Fruit fly (Drosophila melanogaster) whole organism, embryonic: Measurements from ENCODE around the gene His3.3B.

Source experiments
- ATbp ChIP-seq: fragments of 200-800 bp; sonication (Bioruptor generic); optimal IDR thresholded peaks from 2 replicates; lab custom pipeline; 2017; ENCODE audit warnings: missing biosample characterization, mild to moderate bottlenecking, missing genetic modification characterization, missing genetic modification reagents
- Blimp-1 ChIP-seq: fragments of 200-800 bp; sonication (Bioruptor generic); optimal IDR thresholded peaks from 3 replicates; lab custom pipeline; 2018; ENCODE audit warnings: missing biosample characterization, missing genetic modification characterization, mild to moderate bottlenecking, moderate library complexity, missing genetic modification reagents
- BtbVII ChIP-seq: fragments of 200-800 bp; sonication (Bioruptor generic); optimal IDR thresholded peaks from 3 replicates; lab custom pipeline; 2017; ENCODE audit warnings: missing biosample characterization, mild to moderate bottlenecking, missing genetic modification characterization
- CG10321 ChIP-seq: fragments of 200-800 bp; sonication (Bioruptor generic); IDR thresholded peaks from 2 replicates; pipeline ENCODE4 v1.3.6; 2022; ENCODE audit warnings: missing biosample characterization, missing genetic modification characterization
- CG11247 ChIP-seq: fragments of 200-800 bp; sonication (Bioruptor generic); IDR thresholded peaks from 2 replicates; pipeline ENCODE4 v1.3.6; 2022; ENCODE audit warnings: missing biosample characterization, missing genetic modification characterization
- CG1529 ChIP-seq: fragments of 200-800 bp; sonication (Bioruptor generic); optimal IDR thresholded peaks from 3 replicates; lab custom pipeline; 2018; ENCODE audit warnings: missing biosample characterization, missing genetic modification characterization
- CG1647 ChIP-seq: fragments of 200-800 bp; sonication (Bioruptor generic); optimal IDR thresholded peaks from 3 replicates; lab custom pipeline; 2016; ENCODE audit warnings: missing biosample characterization, missing genetic modification characterization
- CG17359 ChIP-seq: fragments of 200-800 bp; sonication (Bioruptor generic); optimal IDR thresholded peaks from 3 replicates; lab custom pipeline; 2018; ENCODE audit warnings: missing biosample characterization, mild to moderate bottlenecking, missing genetic modification characterization, moderate library complexity
- CG17361 ChIP-seq: fragments of 200-800 bp; sonication (Bioruptor generic); IDR thresholded peaks from 3 replicates; pipeline ENCODE4 v1.3.6; 2022; ENCODE audit warnings: missing biosample characterization, missing genetic modification characterization
- CG17829 ChIP-seq: fragments of 200-800 bp; optimal IDR thresholded peaks from 2 replicates; lab custom pipeline; 2019; ENCODE audit warnings: missing biosample characterization, mild to moderate bottlenecking, missing genetic modification characterization, moderate library complexity
- CG1792 ChIP-seq: fragments of 200-800 bp; sonication (Bioruptor generic); optimal IDR thresholded peaks from 2 replicates; lab custom pipeline; 2016; ENCODE audit warnings: missing biosample characterization, missing genetic modification characterization
- CG2202 ChIP-seq: fragments of 200-800 bp; sonication (Bioruptor generic); optimal IDR thresholded peaks from 2 replicates; lab custom pipeline; 2018; ENCODE audit warnings: missing biosample characterization, mild to moderate bottlenecking, missing genetic modification characterization
- CG4282 ChIP-seq: fragments of 200-800 bp; sonication (Bioruptor generic); optimal IDR thresholded peaks from 2 replicates; lab custom pipeline; 2016; ENCODE audit warnings: missing biosample characterization, missing genetic modification characterization
- CG4328 ChIP-seq: fragments of 200-800 bp; sonication (Bioruptor generic); optimal IDR thresholded peaks from 3 replicates; lab custom pipeline; 2017; ENCODE audit warnings: missing biosample characterization, missing genetic modification reagents, missing genetic modification characterization
- CG4404 ChIP-seq: fragments of 200-800 bp; sonication (Bioruptor generic); IDR thresholded peaks from 2 replicates; pipeline ENCODE4 v1.3.6; 2022; ENCODE audit warnings: missing biosample characterization, missing genetic modification characterization
- CG4854 ChIP-seq: fragments of 200-800 bp; sonication (Bioruptor generic); optimal IDR thresholded peaks from 2 replicates; lab custom pipeline; 2016; ENCODE audit warnings: missing biosample characterization, missing genetic modification characterization, inconsistent platforms
- CG6765 ChIP-seq: fragments of 200-800 bp; sonication (Bioruptor generic); optimal IDR thresholded peaks from 3 replicates; lab custom pipeline; 2017; ENCODE audit warnings: missing biosample characterization, mild to moderate bottlenecking, missing genetic modification characterization
- CG6813 ChIP-seq: fragments of 200-800 bp; sonication (Bioruptor generic); optimal IDR thresholded peaks from 2 replicates; lab custom pipeline; 2017; ENCODE audit warnings: missing biosample characterization, missing genetic modification characterization, mild to moderate bottlenecking, moderate library complexity, missing genetic modification reagents
- CG7839 ChIP-seq: fragments of 200-800 bp; sonication (Bioruptor generic); optimal IDR thresholded peaks from 3 replicates; lab custom pipeline; 2018; ENCODE audit warnings: missing biosample characterization, mild to moderate bottlenecking, missing genetic modification characterization, moderate library complexity
- CTCF ChIP-seq: fragments of 200-800 bp; sonication (Bioruptor generic); optimal IDR thresholded peaks from 2 replicates; lab custom pipeline; 2017; ENCODE audit warnings: missing biosample characterization, mild to moderate bottlenecking, missing genetic modification characterization, moderate library complexity
- Deaf1 ChIP-seq: fragments of 200-800 bp; optimal IDR thresholded peaks from 3 replicates; lab custom pipeline; 2019; ENCODE audit warnings: missing biosample characterization, mild to moderate bottlenecking, missing genetic modification characterization, moderate library complexity
- Drgx ChIP-seq: fragments of 200-800 bp; sonication (Bioruptor generic); IDR thresholded peaks from 2 replicates; pipeline ENCODE4 v1.3.6; 2022; ENCODE audit warnings: missing biosample characterization, missing genetic modification characterization
- E2f2 ChIP-seq: fragments of 200-800 bp; sonication (Bioruptor generic); IDR thresholded peaks from 2 replicates; pipeline ENCODE4 v1.3.6; 2022; ENCODE audit warnings: missing biosample characterization, missing genetic modification characterization
- Fer2 ChIP-seq: fragments of 200-800 bp; sonication (Bioruptor generic); optimal IDR thresholded peaks from 2 replicates; lab custom pipeline; 2018; ENCODE audit warnings: missing biosample characterization, mild to moderate bottlenecking, missing genetic modification characterization, moderate library complexity
- Mad ChIP-seq: fragments of 200-800 bp; sonication (Bioruptor generic); optimal IDR thresholded peaks from 2 replicates; lab custom pipeline; 2016; ENCODE audit warnings: missing biosample characterization, missing genetic modification characterization
- Med ChIP-seq: fragments of 200-800 bp; sonication (Bioruptor generic); peaks from one replicate; lab custom pipeline; 2016; ENCODE audit warnings: missing biosample characterization, missing genetic modification characterization, mild to moderate bottlenecking, inconsistent platforms, moderate library complexity
- Meics ChIP-seq: fragments of 200-800 bp; sonication (Bioruptor generic); optimal IDR thresholded peaks from 2 replicates; lab custom pipeline; 2017; ENCODE audit warnings: missing biosample characterization, mild to moderate bottlenecking, missing genetic modification characterization
- Neu2 ChIP-seq: fragments of 200-800 bp; sonication (Bioruptor generic); optimal IDR thresholded peaks from 3 replicates; lab custom pipeline; 2016; ENCODE audit warnings: missing biosample characterization, missing genetic modification characterization, borderline replicate concordance
- Oli ChIP-seq: fragments of 200-800 bp; sonication (Bioruptor generic); optimal IDR thresholded peaks from 2 replicates; lab custom pipeline; 2018; ENCODE audit warnings: missing biosample characterization, mild to moderate bottlenecking, missing genetic modification characterization, moderate library complexity
- Pdp1 ChIP-seq, 2 experiments: fragments of 200-800 bp; sonication (Bioruptor generic); optimal IDR thresholded peaks; 3 replicates each; lab custom pipeline; 2016; ENCODE audit warnings: missing biosample characterization in 2 of 2, missing genetic modification characterization in 2 of 2, mild to moderate bottlenecking in 1 of 2, moderate library complexity in 1 of 2
- Rfx ChIP-seq: fragments of 200-800 bp; sonication (Bioruptor generic); IDR thresholded peaks from 2 replicates; pipeline ENCODE4 v1.3.6; 2022; ENCODE audit warnings: missing biosample characterization, missing genetic modification characterization
- Spps ChIP-seq: fragments of 200-800 bp; sonication (Bioruptor generic); optimal IDR thresholded peaks from 2 replicates; lab custom pipeline; 2018; ENCODE audit warnings: missing biosample characterization, mild to moderate bottlenecking, missing genetic modification characterization
- Sry-β ChIP-seq: fragments of 200-800 bp; sonication (Bioruptor generic); optimal IDR thresholded peaks from 2 replicates; lab custom pipeline; 2018; ENCODE audit warnings: missing biosample characterization, mild to moderate bottlenecking, missing genetic modification characterization, moderate library complexity
- Vsx1 ChIP-seq: fragments of 200-800 bp; sonication (Bioruptor generic); optimal IDR thresholded peaks from 2 replicates; lab custom pipeline; 2017; ENCODE audit warnings: missing biosample characterization, mild to moderate bottlenecking, missing genetic modification characterization, missing genetic modification reagents
- bowl ChIP-seq: fragments of 200-800 bp; sonication (Bioruptor generic); IDR thresholded peaks from 2 replicates; pipeline ENCODE4 v1.3.6; 2022; ENCODE audit warnings: missing biosample characterization, missing genetic modification characterization
- croc ChIP-seq: fragments of 200-800 bp; sonication (Bioruptor generic); conservative IDR thresholded peaks from 3 replicates; pipeline ENCODE4 v1.3.6; 2022; ENCODE audit warnings: missing biosample characterization, missing genetic modification characterization
- da ChIP-seq: fragments of 200-800 bp; sonication (Bioruptor generic); optimal IDR thresholded peaks from 2 replicates; lab custom pipeline; 2016; ENCODE audit warnings: missing biosample characterization, missing genetic modification characterization
- dm ChIP-seq: fragments of 200-800 bp; sonication (Bioruptor generic); optimal IDR thresholded peaks from 3 replicates; lab custom pipeline; 2016; ENCODE audit warnings: missing biosample characterization, missing genetic modification characterization
- fd3F ChIP-seq: fragments of 200-800 bp; sonication (Bioruptor generic); optimal IDR thresholded peaks from 2 replicates; lab custom pipeline; 2018; ENCODE audit warnings: missing biosample characterization, mild to moderate bottlenecking, missing genetic modification characterization, moderate library complexity
- fd96Cb ChIP-seq: fragments of 200-800 bp; sonication (Bioruptor generic); optimal IDR thresholded peaks from 2 replicates; lab custom pipeline; 2018; ENCODE audit warnings: missing biosample characterization, mild to moderate bottlenecking, missing genetic modification characterization, moderate library complexity
- her ChIP-seq: fragments of 200-800 bp; sonication (Bioruptor generic); optimal IDR thresholded peaks from 2 replicates; lab custom pipeline; 2016; ENCODE audit warnings: missing biosample characterization, missing genetic modification characterization
- jing ChIP-seq: fragments of 200-800 bp; sonication (Bioruptor generic); optimal IDR thresholded peaks from 2 replicates; lab custom pipeline; 2018; ENCODE audit warnings: missing biosample characterization, mild to moderate bottlenecking, missing genetic modification characterization
- lola ChIP-seq, 3 experiments: fragments of >200 bp in 2 of 3; fragments of 200-800 bp in 1 of 3; sonication (Bioruptor generic) in 1 of 3; optimal IDR thresholded peaks; 2 replicates each; lab custom pipeline; 2017 to 2019; ENCODE audit warnings: missing biosample characterization in 3 of 3, missing genetic modification characterization in 3 of 3, mild to moderate bottlenecking in 1 of 3, moderate library complexity in 1 of 3
- pb ChIP-seq: fragments of 200-800 bp; sonication (Bioruptor generic); optimal IDR thresholded peaks from 3 replicates; lab custom pipeline; 2016; ENCODE audit warnings: missing biosample characterization, missing genetic modification characterization
- pfk ChIP-seq: fragments of 200-800 bp; sonication (Bioruptor generic); optimal IDR thresholded peaks from 2 replicates; lab custom pipeline; 2018; ENCODE audit warnings: missing biosample characterization, mild to moderate bottlenecking, missing genetic modification characterization, moderate library complexity
- pho ChIP-seq: fragments of 200-800 bp; sonication (Bioruptor generic); optimal IDR thresholded peaks from 2 replicates; lab custom pipeline; 2016; ENCODE audit warnings: missing biosample characterization, missing genetic modification characterization
- seq ChIP-seq: fragments of 200-800 bp; sonication (Bioruptor generic); IDR thresholded peaks from 2 replicates; pipeline ENCODE4 v1.3.6; 2022; ENCODE audit warnings: missing biosample characterization, missing genetic modification characterization
- sob ChIP-seq: fragments of 200-800 bp; sonication (Bioruptor generic); IDR thresholded peaks from 2 replicates; pipeline ENCODE4 v1.3.6; 2022; ENCODE audit warnings: missing biosample characterization, missing genetic modification characterization
- stwl ChIP-seq: fragments of 200-800 bp; sonication (Bioruptor generic); optimal IDR thresholded peaks from 3 replicates; lab custom pipeline; 2018; ENCODE audit warnings: missing biosample characterization, mild to moderate bottlenecking, missing genetic modification characterization, moderate library complexity

His3.3B gene

dm6 chrX:9155134-9155533 is 1.3 kb downstream of the His3.3B start (continued):
- TF ChIP-seq Blimp-1 (GFP tag; lab: Kevin White, UChicago), result peak; percentile 66
- peak; percentile 43 for TF ChIP-seq CG4404 (GFP tag; lab: Robert Waterston, UW)
- peak; percentile 15 for TF ChIP-seq fd3F (GFP tag; lab: Kevin White, UChicago)
- TF ChIP-seq Fer2 (tag; lab: Kevin White, UChicago), result peak; percentile 23
- peak; percentile 25 for TF ChIP-seq pho (GFP tag; lab: Kevin White, UChicago)
- peak; percentile 17 for TF ChIP-seq CG4854 (GFP tag; lab: Kevin White, UChicago)
- peak; percentile 63 for TF ChIP-seq CG6813
- no peak; the same call in 1 of the 2 replicates for TF ChIP-seq E2f2 (GFP tag; lab: Robert Waterston, UW)
- TF ChIP-seq CG1647, result peak; percentile 41
- peak; percentile 66 for TF ChIP-seq CG17829 (tag; lab: Kevin White, UChicago)
- TF ChIP-seq Oli (tag; lab: Kevin White, UChicago), result peak; percentile 67
- TF ChIP-seq sob (GFP tag; lab: Robert Waterston, UW), result no peak; the same call in 1 of the 2 replicates
- TF ChIP-seq Drgx (GFP tag; lab: Robert Waterston, UW), result peak; percentile 50
- TF ChIP-seq CG17359, result peak; percentile 69
- TF ChIP-seq Sry-β (GFP tag; lab: Kevin White, UChicago), result no peak
- TF ChIP-seq pb (GFP tag; lab: Kevin White, UChicago), result no peak
- peak; percentile 35 for TF ChIP-seq CG1529 (GFP tag; lab: Kevin White, UChicago)
- TF ChIP-seq Rfx, result peak; percentile 37; the same call in 1 of the 2 replicates
- TF ChIP-seq Med (GFP tag; lab: Kevin White, UChicago), result peak; percentile 63

- TF ChIP-seq Pdp1 (GFP tag; optimal IDR thresholded peaks at IDR 0.05; lab: Kevin White, UChicago), result peak in 1 of 2 experiments; percentile 47
- TF ChIP-seq dm (GFP tag; lab: Kevin White, UChicago), result peak; percentile 12
- no peak for TF ChIP-seq Mad
- TF ChIP-seq croc, result no peak
- no peak for TF ChIP-seq Neu2 (GFP tag; lab: Kevin White, UChicago)
- TF ChIP-seq CG6765, result peak; percentile 1
- TF ChIP-seq CG1792 (GFP tag; lab: Kevin White, UChicago), result no peak
- no peak for TF ChIP-seq stwl
- peak; percentile 31 for TF ChIP-seq BtbVII (GFP tag; lab: Kevin White, UChicago)
- peak; percentile 83 for TF ChIP-seq CG10321 (GFP tag; lab: Robert Waterston, UW)
- no peak for TF ChIP-seq lola (GFP tag; optimal IDR thresholded peaks at IDR 0.05; lab: Kevin White, UChicago)
- peak; percentile 33 for TF ChIP-seq CG7839 (tag; lab: Kevin White, UChicago)
- no peak for TF ChIP-seq CG1529 (GFP tag; lab: Kevin White, UChicago)
- TF ChIP-seq CG4328, result no peak
- TF ChIP-seq jing (GFP tag; lab: Kevin White, UChicago), result no peak
- peak; percentile 95 for TF ChIP-seq CTCF (GFP tag; lab: Kevin White, UChicago)
- TF ChIP-seq CG11247 (GFP tag; lab: Robert Waterston, UW), result peak; percentile 11; the same call in 1 of the 2 replicates
- TF ChIP-seq Deaf1 (tag; lab: Kevin White, UChicago), result peak; percentile 50
- TF ChIP-seq ATbp (GFP tag; lab: Kevin White, UChicago), result peak; percentile 84
- no peak for TF ChIP-seq seq
- TF ChIP-seq Rfx, result peak; percentile 35
- 0 out of 3 replicates have a peak, but pooled peaks have one; percentile 18 for TF ChIP-seq CG17361 (GFP tag; lab: Robert Waterston, UW)
- no peak for TF ChIP-seq CG2202 (tag; lab: Kevin White, UChicago)
- TF ChIP-seq her (GFP tag; lab: Kevin White, UChicago), result peak; percentile 29
- peak; percentile 49 for TF ChIP-seq Meics (GFP tag; lab: Kevin White, UChicago)
- no peak for TF ChIP-seq Vsx1
- TF ChIP-seq Spps, result no peak
- no peak for TF ChIP-seq CG4404 (GFP tag; lab: Robert Waterston, UW)
- TF ChIP-seq pfk (GFP tag; lab: Kevin White, UChicago), result no peak
- TF ChIP-seq fd96Cb, result no peak
- TF ChIP-seq da, result no peak
- peak; percentile 27 for TF ChIP-seq CG4282 (GFP tag; lab: Kevin White, UChicago)
- no peak for TF ChIP-seq bowl (GFP tag; lab: Robert Waterston, UW)
Measured at dm6 chrX:9152127-9152598, 4.3 kb downstream of the His3.3B start.
